Fruit fly (Drosophila melanogaster) whole organism, embryonic: Measurements from ENCODE around the gene egh.
A peak's percentile ranks its signal among the peaks of the same experiment; 100 is the strongest.

Source experiments
- CG11093 ChIP-seq: fragments of 200-800 bp; sonication (Bioruptor generic); IDR thresholded peaks from 3 replicates; pipeline ENCODE4 v1.3.6; 2022; ENCODE audit warnings: missing biosample characterization, missing genetic modification characterization
- CG11456 ChIP-seq: fragments of 200-800 bp; sonication (Bioruptor generic); IDR thresholded peaks from 3 replicates; pipeline ENCODE4 v1.3.6; 2022; ENCODE audit warnings: missing biosample characterization, missing genetic modification characterization
- CG12219 ChIP-seq: fragments of 200-800 bp; sonication (Bioruptor generic); optimal IDR thresholded peaks from 3 replicates; lab custom pipeline; 2018; ENCODE audit warnings: missing biosample characterization, mild to moderate bottlenecking, missing genetic modification characterization
- CG12236 ChIP-seq: fragments of 200-800 bp; sonication (Bioruptor generic); optimal IDR thresholded peaks from 2 replicates; lab custom pipeline; 2016; ENCODE audit warnings: missing biosample characterization, missing genetic modification characterization
- CG13775 ChIP-seq: fragments of 200-800 bp; sonication (Bioruptor generic); optimal IDR thresholded peaks from 3 replicates; lab custom pipeline; 2017; ENCODE audit warnings: missing biosample characterization, mild to moderate bottlenecking, missing genetic modification characterization
- CG14050 ChIP-seq: fragments of 200-800 bp; sonication (Bioruptor generic); IDR thresholded peaks from 3 replicates; pipeline ENCODE4 v1.3.6; 2022; ENCODE audit warnings: missing biosample characterization, missing genetic modification characterization
- CG3163 ChIP-seq: fragments of 200-800 bp; sonication (Bioruptor generic); optimal IDR thresholded peaks from 3 replicates; lab custom pipeline; 2016; ENCODE audit warnings: missing biosample characterization, missing genetic modification characterization
- CG33213 ChIP-seq: fragments of 200-800 bp; sonication (Bioruptor generic); optimal IDR thresholded peaks from 3 replicates; lab custom pipeline; 2016; ENCODE audit warnings: missing biosample characterization, missing genetic modification characterization
- CG34422 ChIP-seq: fragments of 200-800 bp; sonication (Bioruptor generic); IDR thresholded peaks from 3 replicates; pipeline ENCODE4 v1.3.6; 2022; ENCODE audit warnings: missing biosample characterization, missing genetic modification characterization
- CG3726 ChIP-seq: fragments of 200-800 bp; sonication (Bioruptor generic); IDR thresholded peaks from 3 replicates; pipeline ENCODE4, ENCODE4 v1.3.6; 2022; ENCODE audit warnings: missing biosample characterization, missing genetic modification characterization
- CG4282 ChIP-seq: fragments of 200-800 bp; sonication (Bioruptor generic); optimal IDR thresholded peaks from 2 replicates; lab custom pipeline; 2016; ENCODE audit warnings: missing biosample characterization, missing genetic modification characterization
- CG5245 ChIP-seq: fragments of 200-800 bp; sonication (Bioruptor generic); optimal IDR thresholded peaks from 3 replicates; lab custom pipeline; 2016; ENCODE audit warnings: missing biosample characterization, missing genetic modification characterization
- CG6765 ChIP-seq: fragments of 200-800 bp; sonication (Bioruptor generic); optimal IDR thresholded peaks from 3 replicates; lab custom pipeline; 2017; ENCODE audit warnings: missing biosample characterization, mild to moderate bottlenecking, missing genetic modification characterization
- CG6854 ChIP-seq: fragments of 200-800 bp; sonication (Bioruptor generic); optimal IDR thresholded peaks from 3 replicates; lab custom pipeline; 2017; ENCODE audit warnings: missing biosample characterization, mild to moderate bottlenecking, missing genetic modification characterization
- CG7357 ChIP-seq: fragments of 200-800 bp; sonication (Bioruptor generic); IDR thresholded peaks from 3 replicates; pipeline ENCODE4 v1.3.6; 2022; ENCODE audit warnings: missing biosample characterization, missing genetic modification characterization
- CG8924 ChIP-seq: fragments of 200-800 bp; optimal IDR thresholded peaks from 3 replicates; lab custom pipeline; 2019; ENCODE audit warnings: missing biosample characterization, mild to moderate bottlenecking, missing genetic modification characterization, moderate library complexity
- CkIIα-i1 ChIP-seq: fragments of 200-800 bp; sonication (Bioruptor generic); IDR thresholded peaks from 2 replicates; pipeline ENCODE4 v1.3.6; 2022; ENCODE audit warnings: missing biosample characterization, missing genetic modification characterization
- D19A ChIP-seq: fragments of 200-800 bp; optimal IDR thresholded peaks from 3 replicates; lab custom pipeline; 2019; ENCODE audit warnings: missing biosample characterization, mild to moderate bottlenecking, missing genetic modification characterization, moderate library complexity
- Deaf1 ChIP-seq: fragments of 200-800 bp; optimal IDR thresholded peaks from 3 replicates; lab custom pipeline; 2019; ENCODE audit warnings: missing biosample characterization, mild to moderate bottlenecking, missing genetic modification characterization, moderate library complexity
- Dfd ChIP-seq, 2 experiments: fragments of >200 bp; optimal IDR thresholded peaks; 2 replicates each; lab custom pipeline; 2017; ENCODE audit warnings: missing biosample characterization in 2 of 2, missing genetic modification characterization in 2 of 2
- Dll ChIP-seq: fragments of 200-800 bp; sonication (Bioruptor generic); IDR thresholded peaks from 4 replicates; pipeline ENCODE4 v1.3.6; 2022; ENCODE audit warnings: missing biosample characterization, missing genetic modification characterization; ENCODE audit not compliant: partially characterized antibody
- Dref ChIP-seq: fragments of 200-800 bp; sonication (Bioruptor generic); IDR thresholded peaks from 2 replicates; pipeline ENCODE4 v1.3.6; 2022; ENCODE audit warnings: missing biosample characterization, missing genetic modification characterization
- Ets65A ChIP-seq: fragments of 200-800 bp; sonication (Bioruptor generic); peaks from one replicate; lab custom pipeline; 2016; ENCODE audit warnings: missing biosample characterization, missing genetic modification characterization
- HLH54F ChIP-seq: fragments of 200-800 bp; sonication (Bioruptor generic); optimal IDR thresholded peaks from 3 replicates; lab custom pipeline; 2016; ENCODE audit warnings: missing biosample characterization, missing genetic modification characterization
- Kr ChIP-seq: fragments of 200-800 bp; sonication (Bioruptor generic); optimal IDR thresholded peaks from 2 replicates; lab custom pipeline; 2017; ENCODE audit warnings: missing biosample characterization, mild to moderate bottlenecking, missing genetic modification characterization
- Lhr ChIP-seq: fragments of 200-800 bp; sonication (Bioruptor generic); optimal IDR thresholded peaks from 3 replicates; lab custom pipeline; 2017; ENCODE audit warnings: mild to moderate bottlenecking, missing biosample characterization, missing genetic modification reagents, missing genetic modification characterization
- Lpt ChIP-seq: fragments of >200 bp; optimal IDR thresholded peaks from 2 replicates; lab custom pipeline; 2018; ENCODE audit warnings: missing biosample characterization, missing genetic modification characterization
- Nf-YC ChIP-seq: fragments of 200-800 bp; optimal IDR thresholded peaks from 3 replicates; lab custom pipeline; 2019; ENCODE audit warnings: missing biosample characterization, mild to moderate bottlenecking, missing genetic modification characterization, moderate library complexity
- Oaz ChIP-seq: fragments of 200-800 bp; sonication (Bioruptor generic); IDR thresholded peaks from 2 replicates; pipeline ENCODE4 v1.3.6; 2022; ENCODE audit warnings: missing biosample characterization, missing genetic modification characterization
- Optix ChIP-seq: fragments of 200-800 bp; sonication (Bioruptor generic); IDR thresholded peaks from 3 replicates; pipeline ENCODE4 v1.3.6; 2022; ENCODE audit warnings: missing biosample characterization, missing genetic modification characterization
- Ptx1 ChIP-seq: fragments of 200-800 bp; sonication (Bioruptor generic); IDR thresholded peaks from 2 replicates; pipeline ENCODE4 v1.3.6; 2022; ENCODE audit warnings: missing biosample characterization, missing genetic modification characterization
- Taf1 ChIP-seq: fragments of 200-800 bp; sonication (Bioruptor generic); IDR thresholded peaks from 2 replicates; pipeline ENCODE4 v1.3.6; 2022; ENCODE audit warnings: missing biosample characterization, missing genetic modification characterization
- Tbp ChIP-seq: fragments of >200 bp; optimal IDR thresholded peaks from 2 replicates; lab custom pipeline; 2018; ENCODE audit warnings: missing biosample characterization, missing genetic modification characterization
- Vsx1 ChIP-seq: fragments of 200-800 bp; sonication (Bioruptor generic); optimal IDR thresholded peaks from 2 replicates; lab custom pipeline; 2017; ENCODE audit warnings: missing biosample characterization, mild to moderate bottlenecking, missing genetic modification characterization, missing genetic modification reagents
- bbx ChIP-seq: fragments of 200-800 bp; sonication (Bioruptor generic); IDR thresholded peaks from 2 replicates; pipeline ENCODE4 v1.3.6; 2022; ENCODE audit warnings: missing biosample characterization, missing genetic modification characterization; ENCODE audit not compliant: partially characterized antibody
- bsh ChIP-seq, 2 experiments: fragments of 200-800 bp; sonication (Bioruptor generic); optimal IDR thresholded peaks; 2 replicates each; lab custom pipeline; 2017 to 2018; ENCODE audit warnings: mild to moderate bottlenecking in 2 of 2, missing biosample characterization in 2 of 2, missing genetic modification characterization in 2 of 2, moderate library complexity in 1 of 2
- crc ChIP-seq: fragments of 200-800 bp; sonication (Bioruptor generic); optimal IDR thresholded peaks from 2 replicates; lab custom pipeline; 2016; ENCODE audit warnings: missing biosample characterization, missing genetic modification characterization
- dysf ChIP-seq: fragments of 200-800 bp; sonication (Bioruptor generic); IDR thresholded peaks from 3 replicates; pipeline ENCODE4 v1.3.6; 2022; ENCODE audit warnings: missing biosample characterization, missing genetic modification characterization
- fd96Cb ChIP-seq: fragments of 200-800 bp; sonication (Bioruptor generic); optimal IDR thresholded peaks from 2 replicates; lab custom pipeline; 2018; ENCODE audit warnings: missing biosample characterization, mild to moderate bottlenecking, missing genetic modification characterization, moderate library complexity
- h ChIP-seq: fragments of >200 bp; optimal IDR thresholded peaks from 2 replicates; lab custom pipeline; 2017
- ind ChIP-seq: fragments of 200-800 bp; sonication (Bioruptor generic); optimal IDR thresholded peaks from 3 replicates; lab custom pipeline; 2016; ENCODE audit warnings: missing biosample characterization, missing genetic modification characterization
- jing ChIP-seq: fragments of 200-800 bp; sonication (Bioruptor generic); optimal IDR thresholded peaks from 2 replicates; lab custom pipeline; 2018; ENCODE audit warnings: missing biosample characterization, mild to moderate bottlenecking, missing genetic modification characterization
- klu ChIP-seq: fragments of 200-800 bp; sonication (Bioruptor generic); IDR thresholded peaks from 2 replicates; pipeline ENCODE4 v1.3.6; 2022; ENCODE audit warnings: missing biosample characterization, missing genetic modification characterization
- knrl ChIP-seq: fragments of 200-800 bp; sonication (Bioruptor generic); IDR thresholded peaks from 3 replicates; pipeline ENCODE4 v1.3.6; 2022; ENCODE audit warnings: missing biosample characterization, missing genetic modification characterization; ENCODE audit not compliant: partially characterized antibody
- lilli ChIP-seq: fragments of 200-800 bp; sonication (Bioruptor generic); optimal IDR thresholded peaks from 3 replicates; lab custom pipeline; 2016; ENCODE audit warnings: missing biosample characterization, missing genetic modification characterization
- odd ChIP-seq: fragments of 200-800 bp; sonication (Bioruptor generic); optimal IDR thresholded peaks from 2 replicates; lab custom pipeline; 2017; ENCODE audit warnings: missing biosample characterization, mild to moderate bottlenecking, missing genetic modification characterization
- peb ChIP-seq: fragments of 200-800 bp; sonication (Bioruptor generic); IDR thresholded peaks from 2 replicates; pipeline ENCODE4 v1.3.6; 2022; ENCODE audit warnings: missing biosample characterization, missing genetic modification characterization
- pfk ChIP-seq: fragments of 200-800 bp; sonication (Bioruptor generic); optimal IDR thresholded peaks from 2 replicates; lab custom pipeline; 2018; ENCODE audit warnings: missing biosample characterization, mild to moderate bottlenecking, missing genetic modification characterization, moderate library complexity
- pita ChIP-seq: fragments of 200-800 bp; sonication (Bioruptor generic); optimal IDR thresholded peaks from 2 replicates; lab custom pipeline; 2017; ENCODE audit warnings: missing biosample characterization, mild to moderate bottlenecking, missing genetic modification characterization
- sima ChIP-seq: fragments of 200-800 bp; sonication (Bioruptor generic); optimal IDR thresholded peaks from 2 replicates; lab custom pipeline; 2016; ENCODE audit warnings: missing biosample characterization, missing genetic modification characterization
- twi ChIP-seq: fragments of 200-800 bp; optimal IDR thresholded peaks from 2 replicates; lab custom pipeline; 2019; ENCODE audit warnings: missing biosample characterization, mild to moderate bottlenecking, missing genetic modification characterization, moderate library complexity
- vvl ChIP-seq: fragments of 200-800 bp; sonication (Bioruptor generic); IDR thresholded peaks from 2 replicates; pipeline ENCODE4 v1.3.6; 2022; ENCODE audit warnings: missing biosample characterization, missing genetic modification characterization

egh gene

DNA sequence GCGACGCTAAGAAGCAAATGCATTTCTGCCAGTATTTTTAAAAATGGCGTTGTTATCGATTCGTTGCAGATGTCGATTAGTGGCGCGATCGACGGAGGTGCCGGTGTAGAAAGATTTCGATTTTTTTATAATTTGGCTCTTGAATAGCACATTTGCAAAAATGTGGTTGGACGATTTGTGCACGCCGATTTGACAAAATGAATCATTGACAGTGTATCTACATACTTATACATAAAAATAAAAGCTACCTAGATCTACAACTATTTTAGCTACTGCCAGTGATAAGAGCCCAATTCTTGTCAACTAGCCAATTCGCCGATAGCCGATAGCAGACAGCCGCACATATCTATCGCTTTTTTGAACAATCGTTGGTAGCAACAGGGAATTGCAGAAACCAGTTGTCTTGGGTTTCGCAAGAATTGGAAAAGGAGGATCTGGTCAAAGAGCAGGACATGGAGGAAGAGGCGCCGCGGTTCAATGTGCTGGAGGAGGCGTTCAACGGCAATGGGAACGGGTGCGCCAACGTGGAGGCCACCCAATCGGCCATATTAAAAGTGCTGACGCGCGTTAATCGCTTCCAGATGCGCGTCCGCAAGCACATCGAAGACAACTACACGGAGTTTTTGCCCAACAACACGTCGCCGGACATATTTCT, 15.7 kb downstream of the egh start, which contains the start of the genes Klp3A and Zw10 (continued):
- 0 out of 3 replicates have a peak, but pooled peaks have one; percentile 14 for TF ChIP-seq CG11456
- no peak for TF ChIP-seq Nf-YC (tag; lab: Kevin White, UChicago)
- TF ChIP-seq CG12236 (GFP tag; lab: Kevin White, UChicago) = no peak
- no peak for TF ChIP-seq Taf1 (GFP tag; lab: Robert Waterston, UW)
- peak; percentile 78 for TF ChIP-seq Dll (GFP tag; lab: Robert Waterston, UW)
- peak; percentile 63 for TF ChIP-seq Dref
- TF ChIP-seq fd96Cb (tag; lab: Kevin White, UChicago) = no peak
- TF ChIP-seq Deaf1 (tag; lab: Kevin White, UChicago) = no peak
- TF ChIP-seq CG5245 = no peak
- no peak for TF ChIP-seq odd (GFP tag; lab: Kevin White, UChicago)
- TF ChIP-seq Oaz = no peak
- no peak for TF ChIP-seq CG3726 (GFP tag; lab: Robert Waterston, UW)
- TF ChIP-seq CG14050 (GFP tag; lab: Robert Waterston, UW) = no peak
- TF ChIP-seq ind = no peak
- peak; percentile 81 for TF ChIP-seq Ets65A (GFP tag; lab: Kevin White, UChicago)
- TF ChIP-seq bbx = no peak
- TF ChIP-seq bsh (GFP tag; optimal IDR thresholded peaks at IDR 0.05; lab: Kevin White, UChicago) = no peak
- TF ChIP-seq D19A (tag; lab: Kevin White, UChicago) = no peak
- TF ChIP-seq CG6854 (GFP tag; lab: Kevin White, UChicago) = no peak
- TF ChIP-seq HLH54F (GFP tag; lab: Kevin White, UChicago) = peak; percentile 23
- no peak for TF ChIP-seq klu (GFP tag; lab: Robert Waterston, UW)
- no peak for TF ChIP-seq Tbp (GFP tag; lab: Kevin White, UChicago)
- peak; percentile 10 for TF ChIP-seq twi (tag; lab: Kevin White, UChicago)
- no peak for TF ChIP-seq dysf (GFP tag; lab: Robert Waterston, UW)
- no peak for TF ChIP-seq CG33213 (GFP tag; lab: Kevin White, UChicago)
- TF ChIP-seq crc (GFP tag; lab: Kevin White, UChicago) = no peak
- no peak for TF ChIP-seq CG34422
- TF ChIP-seq Lhr (GFP tag; lab: Kevin White, UChicago) = no peak
- no peak for TF ChIP-seq CG8924 (tag; lab: Kevin White, UChicago)
- TF ChIP-seq peb (GFP tag; lab: Robert Waterston, UW) = no peak
- no peak for TF ChIP-seq CG4282 (GFP tag; lab: Kevin White, UChicago)
- TF ChIP-seq sima = no peak
- no peak for TF ChIP-seq Kr
- TF ChIP-seq CG7357 = no peak
- TF ChIP-seq lilli (GFP tag; lab: Kevin White, UChicago) = peak; percentile 45
- TF ChIP-seq, all 482 proteins: peak for 83

dm6 chrX:2608470-2609157, 20.3 kb downstream of the egh start, which contains the start of gene Smyd3:
Gene Smyd3, minus strand, starts transcription at chrX:2608876.
- TF ChIP-seq CG13775 (peak; percentile 96), Vsx1 (no peak), vvl (GFP tag; lab: Robert Waterston, UW) (peak; percentile 88), CG3163 (peak; percentile 18), CG6765 (GFP tag; lab: Kevin White, UChicago) (peak; percentile 48), Dfd (GFP tag; optimal IDR thresholded peaks at IDR 0.05; lab: Kevin White, UChicago) (no peak), CG11093 (GFP tag; lab: Robert Waterston, UW) (peak; percentile 67), knrl (GFP tag; lab: Robert Waterston, UW) (no peak), h (lab: Kevin White, UChicago) (no peak), CkIIα-i1 (no peak), Lpt (GFP tag; lab: Kevin White, UChicago) (no peak), Taf1 (GFP tag; lab: Robert Waterston, UW) (no peak), pfk (GFP tag; lab: Kevin White, UChicago) (no peak), CG12219 (GFP tag; lab: Kevin White, UChicago) (peak; percentile 49), Ptx1 (GFP tag; lab: Robert Waterston, UW) (peak; percentile 89), pita (GFP tag; lab: Kevin White, UChicago) (no peak), Optix (GFP tag; lab: Robert Waterston, UW) (peak; percentile 65), jing (GFP tag; lab: Kevin White, UChicago) (no peak)
